Worm (Caenorhabditis elegans) whole organism, L1 larva: ENCODE results near the gene ZC239.5.

Source experiments
- C34B4.2 ChIP-seq: sonication (generic microtip); optimal IDR thresholded peaks from 2 replicates; lab custom pipeline; 2017; ENCODE audit warnings: mild to moderate bottlenecking, missing genetic modification characterization, missing compliant biosample characterization
- Y116A8C.19 ChIP-seq: sonication (generic microtip); optimal IDR thresholded peaks from 2 replicates; lab custom pipeline; 2016; ENCODE audit warnings: missing compliant biosample characterization, missing genetic modification characterization, borderline replicate concordance
- aly-2 ChIP-seq: fragments of 150-350 bp; optimal IDR thresholded peaks from 2 replicates; lab custom pipeline; 2014; ENCODE audit warnings: missing biosample characterization, missing genetic modification characterization
- blmp-1 ChIP-seq: fragments of 150-350 bp; optimal IDR thresholded peaks from 2 replicates; lab custom pipeline; 2014; ENCODE audit warnings: missing biosample characterization, missing genetic modification characterization
- ceh-63 ChIP-seq: fragments of 200-800 bp; sonication (Bioruptor generic); optimal IDR thresholded peaks from 2 replicates; lab custom pipeline; 2018; ENCODE audit warnings: mild to moderate bottlenecking, missing genetic modification characterization, missing compliant biosample characterization
- efl-3 ChIP-seq: fragments of 200-800 bp; sonication (Bioruptor generic); optimal IDR thresholded peaks from 2 replicates; lab custom pipeline; 2018; ENCODE audit warnings: mild to moderate bottlenecking, missing genetic modification characterization, missing compliant biosample characterization
- elt-2 ChIP-seq: sonication (generic microtip); optimal IDR thresholded peaks from 2 replicates; lab custom pipeline; 2016; ENCODE audit warnings: missing genetic modification characterization, mild to moderate bottlenecking, inconsistent platforms, missing compliant biosample characterization, missing genetic modification reagents
- fkh-10 ChIP-seq: sonication (generic microtip); optimal IDR thresholded peaks from 2 replicates; lab custom pipeline; 2017; ENCODE audit warnings: missing biosample characterization, missing genetic modification reagents, missing genetic modification characterization
- fkh-4 ChIP-seq: sonication (generic microtip); optimal IDR thresholded peaks from 2 replicates; lab custom pipeline; 2016; ENCODE audit warnings: missing compliant biosample characterization, missing genetic modification characterization, borderline replicate concordance
- fos-1 ChIP-seq: fragments of 150-350 bp; optimal IDR thresholded peaks from 2 replicates; lab custom pipeline; 2014; ENCODE audit warnings: missing biosample characterization, missing genetic modification characterization
- hlh-4 ChIP-seq: sonication (generic microtip); optimal IDR thresholded peaks from 2 replicates; lab custom pipeline; 2016; ENCODE audit warnings: mild to moderate bottlenecking, missing genetic modification characterization, missing compliant biosample characterization
- lin-35 ChIP-seq, 2 experiments: fragments of 150-350 bp; optimal IDR thresholded peaks; 2 replicates each; lab custom pipeline; 2014; ENCODE audit warnings: missing biosample characterization in 2 of 2, missing genetic modification characterization in 2 of 2, missing genetic modification reagents in 2 of 2
- lin-39 ChIP-seq: fragments of 150-350 bp; optimal IDR thresholded peaks from 2 replicates; lab custom pipeline; 2014; ENCODE audit warnings: missing biosample characterization, missing genetic modification reagents, missing genetic modification characterization
- mdl-1 ChIP-seq, 2 experiments: fragments of 150-350 bp; optimal IDR thresholded peaks; 2 replicates each; lab custom pipeline; 2014 to 2017; ENCODE audit warnings: missing biosample characterization in 2 of 2, missing genetic modification characterization in 2 of 2, inconsistent platforms in 1 of 2
- mep-1 ChIP-seq: fragments of 150-350 bp; optimal IDR thresholded peaks from 2 replicates; lab custom pipeline; 2014; ENCODE audit warnings: missing biosample characterization, missing genetic modification characterization
- nhr-11 ChIP-seq: fragments of 150-350 bp; optimal IDR thresholded peaks from 2 replicates; lab custom pipeline; 2014; ENCODE audit warnings: missing biosample characterization, missing genetic modification characterization
- nhr-19 ChIP-seq: fragments of 200-800 bp; sonication (Bioruptor generic); conservative IDR thresholded peaks from 2 replicates; pipeline ENCODE4 v1.3.6; 2022; ENCODE audit warnings: missing genetic modification characterization, missing compliant biosample characterization
- nhr-71 ChIP-seq: sonication (generic microtip); optimal IDR thresholded peaks from 2 replicates; lab custom pipeline; 2016; ENCODE audit warnings: mild to moderate bottlenecking, missing genetic modification characterization, moderate library complexity, missing compliant biosample characterization
- nhr-76 ChIP-seq: sonication (generic microtip); optimal IDR thresholded peaks from 2 replicates; lab custom pipeline; 2017; ENCODE audit warnings: missing biosample characterization, missing genetic modification characterization
- pag-3 ChIP-seq: sonication (generic microtip); optimal IDR thresholded peaks from 2 replicates; lab custom pipeline; 2017; ENCODE audit warnings: missing genetic modification characterization, mild to moderate bottlenecking, missing compliant biosample characterization, antibody characterized with exemption, borderline replicate concordance; ENCODE audit not compliant: insufficient read depth
- pqm-1 ChIP-seq: sonication (generic microtip); optimal IDR thresholded peaks from 3 replicates; lab custom pipeline; 2017; ENCODE audit warnings: missing biosample characterization, missing genetic modification characterization
- skn-1 ChIP-seq: fragments of 150-350 bp; optimal IDR thresholded peaks from 2 replicates; lab custom pipeline; 2014; ENCODE audit warnings: missing biosample characterization, missing genetic modification characterization
- snpc-4 ChIP-seq: fragments of 150-350 bp; optimal IDR thresholded peaks from 2 replicates; lab custom pipeline; 2014; ENCODE audit warnings: missing biosample characterization, missing genetic modification characterization
- snu-23 ChIP-seq: sonication (generic microtip); optimal IDR thresholded peaks from 2 replicates; lab custom pipeline; 2016; ENCODE audit warnings: missing genetic modification characterization, missing compliant biosample characterization
- sup-37 ChIP-seq: fragments of 200-800 bp; sonication (Bioruptor generic); optimal IDR thresholded peaks from 2 replicates; lab custom pipeline; 2018; ENCODE audit warnings: mild to moderate bottlenecking, missing genetic modification characterization, missing compliant biosample characterization
- unc-130 ChIP-seq: fragments of 150-350 bp; optimal IDR thresholded peaks from 2 replicates; lab custom pipeline; 2017; ENCODE audit warnings: missing biosample characterization, missing genetic modification characterization, inconsistent platforms
- unc-30 ChIP-seq: sonication (generic microtip); optimal IDR thresholded peaks from 2 replicates; lab custom pipeline; 2017; ENCODE audit warnings: missing biosample characterization, missing genetic modification characterization
- zip-4 ChIP-seq: fragments of 200-800 bp; sonication (Bioruptor generic); optimal IDR thresholded peaks from 2 replicates; lab custom pipeline; 2018; ENCODE audit warnings: mild to moderate bottlenecking, missing genetic modification characterization, moderate library complexity, missing compliant biosample characterization
- ztf-11 ChIP-seq, 2 experiments: sonication (generic microtip); optimal IDR thresholded peaks; 2 replicates each; lab custom pipeline; 2016 to 2017; ENCODE audit warnings: missing genetic modification characterization in 2 of 2, missing biosample characterization in 1 of 2, missing compliant biosample characterization in 1 of 2
- ztf-4 ChIP-seq: fragments of 150-350 bp; optimal IDR thresholded peaks from 2 replicates; lab custom pipeline; 2014; ENCODE audit warnings: missing biosample characterization, missing genetic modification characterization

Gene ZC239.5

ce11 chrII:3250195-3250594 lies 39.7 kb downstream of the ZC239.5 start:
- no peak for TF ChIP-seq unc-130 (tag; lab: Kevin White, UChicago)
- no peak for TF ChIP-seq nhr-19 (GFP tag; lab: Robert Waterston, UW)
- TF ChIP-seq sup-37: no peak
- no peak for TF ChIP-seq efl-3 (GFP tag; lab: Kevin White, UChicago)
- TF ChIP-seq hlh-4: no peak
- no peak for TF ChIP-seq nhr-71 (tag; lab: Kevin White, UChicago)
- no peak for TF ChIP-seq snpc-4 (tag; lab: Kevin White, UChicago)
- TF ChIP-seq fos-1 (tag; lab: Kevin White, UChicago): no peak
- no peak for TF ChIP-seq lin-35 (GFP tag; optimal IDR thresholded peaks at IDR 0.05; lab: Kevin White, UChicago)
- TF ChIP-seq skn-1 (tag; lab: Kevin White, UChicago): no peak
- TF ChIP-seq nhr-76 (tag; lab: Kevin White, UChicago): no peak
- no peak for TF ChIP-seq aly-2 (tag; lab: Kevin White, UChicago)
- no peak for TF ChIP-seq ztf-11 (tag; optimal IDR thresholded peaks at IDR 0.05; lab: Kevin White, UChicago)
- no peak for TF ChIP-seq elt-2 (tag; lab: Kevin White, UChicago)
- TF ChIP-seq Y116A8C.19 (tag; lab: Kevin White, UChicago): no peak
- no peak for TF ChIP-seq pqm-1 (tag; lab: Kevin White, UChicago)
- TF ChIP-seq fkh-4 (tag; lab: Kevin White, UChicago): no peak

ce11 chrII:3251782-3252181 lies 41.3 kb downstream of the ZC239.5 start:
- no peak for TF ChIP-seq unc-30 (tag; lab: Kevin White, UChicago)
- TF ChIP-seq hlh-4: no peak
- TF ChIP-seq pag-3 (tag; lab: Kevin White, UChicago): no peak
- TF ChIP-seq efl-3 (GFP tag; lab: Kevin White, UChicago): no peak
- no peak for TF ChIP-seq mep-1 (tag; lab: Kevin White, UChicago)

DNA sequence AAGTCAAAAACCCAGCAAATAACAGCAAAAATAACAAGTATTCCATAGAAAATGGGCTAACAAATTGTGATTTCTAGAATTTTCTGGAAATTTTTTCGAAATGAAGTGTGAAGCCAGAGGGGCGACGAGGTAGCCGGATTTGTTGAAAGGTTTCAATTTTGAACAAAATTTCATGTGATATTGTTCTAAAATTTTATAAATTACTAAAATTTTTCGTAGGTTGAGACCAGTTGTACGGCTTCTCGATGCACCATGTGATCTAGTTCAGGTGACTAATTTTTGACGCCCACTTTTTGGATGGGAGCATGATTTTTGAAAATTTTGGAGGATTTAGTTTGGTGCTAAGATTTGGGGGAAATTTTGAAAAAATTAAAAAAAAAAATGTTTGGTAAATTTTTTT lies 48.8 kb downstream of the ZC239.5 start, which contains the start of gene gcy-19:
gcy-19 (minus strand) TSS at position 101 of the 400 bp plus-strand sequence.
- TF ChIP-seq snpc-4 (tag; lab: Kevin White, UChicago) (no peak), C34B4.2 (tag; lab: Kevin White, UChicago) (no peak), unc-30 (tag; lab: Kevin White, UChicago) (no peak), nhr-11 (tag; lab: Kevin White, UChicago) (no peak), lin-39 (tag; lab: Kevin White, UChicago) (no peak), ztf-4 (tag; lab: Kevin White, UChicago) (no peak), nhr-76 (tag; lab: Kevin White, UChicago) (no peak), snu-23 (GFP tag; lab: Kevin White, UChicago) (no peak), ceh-63 (GFP tag; lab: Kevin White, UChicago) (no peak), zip-4 (GFP tag; lab: Kevin White, UChicago) (no peak), blmp-1 (no peak)

DNA sequence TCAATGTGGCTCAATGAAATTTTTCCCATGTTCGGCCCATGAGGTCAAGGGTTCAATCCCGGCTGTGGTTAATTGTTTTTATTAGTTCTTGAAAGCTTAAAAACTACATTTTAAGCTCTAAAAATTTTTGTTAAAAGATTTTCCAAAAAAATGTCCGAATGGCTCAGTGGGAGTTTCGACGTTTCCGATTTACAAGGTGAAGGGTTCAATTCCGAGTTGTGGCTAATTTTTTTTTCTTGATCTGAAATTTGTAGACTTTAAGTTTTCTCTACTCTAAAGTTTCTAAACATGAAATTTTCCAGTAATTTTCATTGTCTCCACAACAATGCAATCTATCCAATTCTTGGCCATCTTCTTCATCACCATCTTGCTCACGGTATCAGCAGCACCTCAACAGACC lies 52.0 kb downstream of the ZC239.5 start, which contains the start of gene F02E11.2:
F02E11.2 (plus strand) TSS at position 301 of the 400 bp plus-strand sequence.
- TF ChIP-seq mdl-1 (tag; optimal IDR thresholded peaks at IDR 0.05; lab: Kevin White, UChicago) (no peak), fkh-10 (GFP tag; lab: Kevin White, UChicago) (no peak)
